Fruit fly (Drosophila melanogaster) whole organism, embryonic: ENCODE data around the gene RpS29.

Experiments used
- Bdp1 ChIP-seq: fragments of 200-800 bp; sonication (Bioruptor generic); optimal IDR thresholded peaks from 3 replicates; lab custom pipeline; 2016; ENCODE audit warnings: missing biosample characterization, missing genetic modification characterization
- CG10321 ChIP-seq: fragments of 200-800 bp; sonication (Bioruptor generic); IDR thresholded peaks from 2 replicates; pipeline ENCODE4 v1.3.6; 2022; ENCODE audit warnings: missing biosample characterization, missing genetic modification characterization
- CG11723 ChIP-seq: fragments of 200-800 bp; sonication (Bioruptor generic); optimal IDR thresholded peaks from 2 replicates; lab custom pipeline; 2017; ENCODE audit warnings: missing biosample characterization, mild to moderate bottlenecking, missing genetic modification characterization
- CG1602 ChIP-seq: fragments of 200-800 bp; sonication (Bioruptor generic); optimal IDR thresholded peaks from 3 replicates; lab custom pipeline; 2016; ENCODE audit warnings: missing biosample characterization, missing genetic modification characterization
- CG17568 ChIP-seq: fragments of 200-800 bp; sonication (Bioruptor generic); optimal IDR thresholded peaks from 2 replicates; lab custom pipeline; 2018; ENCODE audit warnings: missing biosample characterization, mild to moderate bottlenecking, missing genetic modification characterization, moderate library complexity
- CG18764 ChIP-seq: fragments of 200-800 bp; sonication (Bioruptor generic); optimal IDR thresholded peaks from 3 replicates; lab custom pipeline; 2016; ENCODE audit warnings: missing biosample characterization, missing genetic modification characterization
- CG32767 ChIP-seq: fragments of 200-800 bp; sonication (Bioruptor generic); IDR thresholded peaks from 2 replicates; pipeline ENCODE4 v1.3.6; 2022; ENCODE audit warnings: missing biosample characterization, missing genetic modification characterization
- CG3281 ChIP-seq: fragments of 200-800 bp; sonication (Bioruptor generic); optimal IDR thresholded peaks from 3 replicates; lab custom pipeline; 2017; ENCODE audit warnings: missing biosample characterization, mild to moderate bottlenecking, missing genetic modification characterization
- CG3407 ChIP-seq: fragments of 200-800 bp; sonication (Bioruptor generic); optimal IDR thresholded peaks from 2 replicates; lab custom pipeline; 2018; ENCODE audit warnings: missing biosample characterization, mild to moderate bottlenecking, missing genetic modification characterization
- CG42726 ChIP-seq: fragments of 200-800 bp; sonication (Bioruptor generic); IDR thresholded peaks from 2 replicates; pipeline ENCODE4 v1.3.6; 2022; ENCODE audit warnings: missing biosample characterization, missing genetic modification characterization; ENCODE audit not compliant: partially characterized antibody
- CG43689 ChIP-seq: fragments of 200-800 bp; sonication (Bioruptor generic); IDR thresholded peaks from 2 replicates; pipeline ENCODE4 v1.3.6; 2022; ENCODE audit warnings: missing biosample characterization, missing genetic modification characterization
- CG4424 ChIP-seq: fragments of 200-800 bp; sonication (Bioruptor generic); optimal IDR thresholded peaks from 3 replicates; lab custom pipeline; 2016; ENCODE audit warnings: missing biosample characterization, missing genetic modification characterization
- CG5245 ChIP-seq: fragments of 200-800 bp; sonication (Bioruptor generic); optimal IDR thresholded peaks from 3 replicates; lab custom pipeline; 2016; ENCODE audit warnings: missing biosample characterization, missing genetic modification characterization
- CG7271 ChIP-seq: fragments of 200-800 bp; sonication (Bioruptor generic); optimal IDR thresholded peaks from 2 replicates; lab custom pipeline; 2018; ENCODE audit warnings: missing biosample characterization, mild to moderate bottlenecking, missing genetic modification characterization, moderate library complexity
- CG7839 ChIP-seq: fragments of 200-800 bp; sonication (Bioruptor generic); optimal IDR thresholded peaks from 3 replicates; lab custom pipeline; 2018; ENCODE audit warnings: missing biosample characterization, mild to moderate bottlenecking, missing genetic modification characterization, moderate library complexity
- CG8359 ChIP-seq: fragments of 200-800 bp; sonication (Bioruptor generic); optimal IDR thresholded peaks from 2 replicates; lab custom pipeline; 2017; ENCODE audit warnings: missing biosample characterization, mild to moderate bottlenecking, missing genetic modification characterization, borderline replicate concordance
- CG9215 ChIP-seq: fragments of 200-800 bp; sonication (Bioruptor generic); IDR thresholded peaks from 2 replicates; pipeline ENCODE4 v1.3.6; 2022; ENCODE audit warnings: missing biosample characterization, missing genetic modification characterization
- CG9609 ChIP-seq: fragments of 200-800 bp; sonication (Bioruptor generic); optimal IDR thresholded peaks from 3 replicates; lab custom pipeline; 2016; ENCODE audit warnings: missing biosample characterization, missing genetic modification characterization
- CG9817 ChIP-seq: fragments of 200-800 bp; sonication (Bioruptor generic); optimal IDR thresholded peaks from 2 replicates; lab custom pipeline; 2018; ENCODE audit warnings: missing biosample characterization, mild to moderate bottlenecking, missing genetic modification characterization, moderate library complexity
- CTCF ChIP-seq: fragments of 200-800 bp; sonication (Bioruptor generic); optimal IDR thresholded peaks from 2 replicates; lab custom pipeline; 2017; ENCODE audit warnings: missing biosample characterization, mild to moderate bottlenecking, missing genetic modification characterization, moderate library complexity
- D19B ChIP-seq: fragments of 200-800 bp; sonication (Bioruptor generic); optimal IDR thresholded peaks from 2 replicates; lab custom pipeline; 2017; ENCODE audit warnings: missing biosample characterization, mild to moderate bottlenecking, missing genetic modification characterization
- Eip74EF ChIP-seq, 2 experiments: fragments of 200-800 bp in 1 of 2; fragments of >200 bp in 1 of 2; sonication (Bioruptor generic) in 1 of 2; optimal IDR thresholded peaks; 2 replicates each; lab custom pipeline; 2017 to 2019; ENCODE audit warnings: missing biosample characterization in 2 of 2, missing genetic modification characterization in 2 of 2, mild to moderate bottlenecking in 1 of 2, moderate library complexity in 1 of 2
- Fer2 ChIP-seq: fragments of 200-800 bp; sonication (Bioruptor generic); optimal IDR thresholded peaks from 2 replicates; lab custom pipeline; 2018; ENCODE audit warnings: missing biosample characterization, mild to moderate bottlenecking, missing genetic modification characterization, moderate library complexity
- GATAe ChIP-seq: fragments of 200-800 bp; sonication (Bioruptor generic); conservative IDR thresholded peaks from 2 replicates; pipeline ENCODE4 v1.3.6; 2022; ENCODE audit warnings: missing biosample characterization, missing genetic modification characterization
- Gug ChIP-seq: fragments of 200-800 bp; sonication (Bioruptor generic); IDR thresholded peaks from 4 replicates; pipeline ENCODE4 v1.3.6; 2022; ENCODE audit warnings: missing biosample characterization, missing genetic modification characterization
- HLH4C ChIP-seq: fragments of 200-800 bp; sonication (Bioruptor generic); IDR thresholded peaks from 3 replicates; pipeline ENCODE4 v1.3.6; 2022; ENCODE audit warnings: missing biosample characterization, missing genetic modification characterization; ENCODE audit not compliant: partially characterized antibody
- HLH54F ChIP-seq: fragments of 200-800 bp; sonication (Bioruptor generic); optimal IDR thresholded peaks from 3 replicates; lab custom pipeline; 2016; ENCODE audit warnings: missing biosample characterization, missing genetic modification characterization
- HLHmδ ChIP-seq: fragments of 200-800 bp; sonication (Bioruptor generic); optimal IDR thresholded peaks from 2 replicates; lab custom pipeline; 2018; ENCODE audit warnings: missing biosample characterization, mild to moderate bottlenecking, missing genetic modification characterization, moderate library complexity
- PHDP ChIP-seq: fragments of 200-800 bp; sonication (Bioruptor generic); optimal IDR thresholded peaks from 3 replicates; lab custom pipeline; 2018; ENCODE audit warnings: missing biosample characterization, mild to moderate bottlenecking, missing genetic modification characterization, moderate library complexity
- Rx ChIP-seq: fragments of 200-800 bp; sonication (Bioruptor generic); IDR thresholded peaks from 2 replicates; pipeline ENCODE4 v1.3.6; 2022; ENCODE audit warnings: missing biosample characterization, missing genetic modification characterization
- Sox100B ChIP-seq: fragments of 200-800 bp; sonication (Bioruptor generic); optimal IDR thresholded peaks from 3 replicates; lab custom pipeline; 2018; ENCODE audit warnings: missing biosample characterization, mild to moderate bottlenecking, missing genetic modification characterization
- Sox102F ChIP-seq: fragments of 200-800 bp; sonication (Bioruptor generic); optimal IDR thresholded peaks from 2 replicates; lab custom pipeline; 2018; ENCODE audit warnings: missing biosample characterization, mild to moderate bottlenecking, missing genetic modification characterization, moderate library complexity
- Taf1 ChIP-seq: fragments of 200-800 bp; sonication (Bioruptor generic); IDR thresholded peaks from 2 replicates; pipeline ENCODE4 v1.3.6; 2022; ENCODE audit warnings: missing biosample characterization, missing genetic modification characterization
- ap ChIP-seq: fragments of 200-800 bp; sonication (Bioruptor generic); IDR thresholded peaks from 2 replicates; pipeline ENCODE4 v1.3.6; 2022; ENCODE audit warnings: missing biosample characterization, missing genetic modification characterization
- chn ChIP-seq: fragments of 200-800 bp; sonication (Bioruptor generic); optimal IDR thresholded peaks from 2 replicates; lab custom pipeline; 2016; ENCODE audit warnings: missing biosample characterization, missing genetic modification characterization
- crol ChIP-seq: fragments of 200-800 bp; sonication (Bioruptor generic); IDR thresholded peaks from 2 replicates; pipeline ENCODE4 v1.3.6; 2022; ENCODE audit warnings: missing biosample characterization, missing genetic modification characterization
- dmrt99B ChIP-seq: fragments of 200-800 bp; sonication (Bioruptor generic); optimal IDR thresholded peaks from 2 replicates; lab custom pipeline; 2018; ENCODE audit warnings: missing biosample characterization, mild to moderate bottlenecking, missing genetic modification characterization, moderate library complexity
- gcm2 ChIP-seq: fragments of 200-800 bp; sonication (Bioruptor generic); optimal IDR thresholded peaks from 2 replicates; lab custom pipeline; 2016; ENCODE audit warnings: missing biosample characterization, missing genetic modification characterization
- gfzf ChIP-seq: fragments of 200-800 bp; sonication (Bioruptor generic); optimal IDR thresholded peaks from 2 replicates; lab custom pipeline; 2016; ENCODE audit warnings: missing biosample characterization, mild to moderate bottlenecking, missing genetic modification characterization, moderate library complexity
- hkb ChIP-seq, 2 experiments: fragments of 200-800 bp in 1 of 2; fragments of >200 bp in 1 of 2; sonication (Bioruptor generic) in 1 of 2; IDR thresholded peaks in 1 of 2; optimal IDR thresholded peaks in 1 of 2; 2 replicates each; pipeline versions ENCODE4 v1.3.6 to Lab custom; 2017 to 2022; ENCODE audit warnings: missing biosample characterization in 1 of 2, missing genetic modification characterization in 1 of 2
- knrl ChIP-seq: fragments of 200-800 bp; sonication (Bioruptor generic); IDR thresholded peaks from 3 replicates; pipeline ENCODE4 v1.3.6; 2022; ENCODE audit warnings: missing biosample characterization, missing genetic modification characterization; ENCODE audit not compliant: partially characterized antibody
- ro ChIP-seq: fragments of 200-800 bp; sonication (Bioruptor generic); IDR thresholded peaks from 2 replicates; pipeline ENCODE4 v1.3.6; 2022; ENCODE audit warnings: missing biosample characterization, missing genetic modification characterization
- schlank ChIP-seq: fragments of 200-800 bp; sonication (Bioruptor generic); optimal IDR thresholded peaks from 2 replicates; lab custom pipeline; 2018; ENCODE audit warnings: missing biosample characterization, mild to moderate bottlenecking, missing genetic modification characterization
- sd ChIP-seq: fragments of 200-800 bp; sonication (Bioruptor generic); optimal IDR thresholded peaks from 3 replicates; lab custom pipeline; 2018; ENCODE audit warnings: missing biosample characterization, mild to moderate bottlenecking, missing genetic modification characterization, moderate library complexity
- ssp ChIP-seq: fragments of 200-800 bp; sonication (Bioruptor generic); IDR thresholded peaks from 2 replicates; pipeline ENCODE4 v1.3.6; 2022; ENCODE audit warnings: missing biosample characterization, missing genetic modification characterization
- tgo ChIP-seq: fragments of 200-800 bp; sonication (Bioruptor generic); IDR thresholded peaks from 3 replicates; pipeline ENCODE4 v1.3.6; 2022; ENCODE audit warnings: missing biosample characterization, missing genetic modification characterization
- ttk ChIP-seq: fragments of 200-800 bp; sonication (Bioruptor generic); IDR thresholded peaks from 2 replicates; pipeline ENCODE4 v2.1.2; 2022; ENCODE audit warnings: missing biosample characterization, missing genetic modification characterization
- twi ChIP-seq: fragments of 200-800 bp; optimal IDR thresholded peaks from 2 replicates; lab custom pipeline; 2019; ENCODE audit warnings: missing biosample characterization, mild to moderate bottlenecking, missing genetic modification characterization, moderate library complexity
- unc-4 ChIP-seq: fragments of 200-800 bp; sonication (Bioruptor generic); IDR thresholded peaks from 2 replicates; pipeline ENCODE4 v1.3.6; 2022; ENCODE audit warnings: missing biosample characterization, missing genetic modification characterization; ENCODE audit not compliant: partially characterized antibody

Gene RpS29

DNA sequence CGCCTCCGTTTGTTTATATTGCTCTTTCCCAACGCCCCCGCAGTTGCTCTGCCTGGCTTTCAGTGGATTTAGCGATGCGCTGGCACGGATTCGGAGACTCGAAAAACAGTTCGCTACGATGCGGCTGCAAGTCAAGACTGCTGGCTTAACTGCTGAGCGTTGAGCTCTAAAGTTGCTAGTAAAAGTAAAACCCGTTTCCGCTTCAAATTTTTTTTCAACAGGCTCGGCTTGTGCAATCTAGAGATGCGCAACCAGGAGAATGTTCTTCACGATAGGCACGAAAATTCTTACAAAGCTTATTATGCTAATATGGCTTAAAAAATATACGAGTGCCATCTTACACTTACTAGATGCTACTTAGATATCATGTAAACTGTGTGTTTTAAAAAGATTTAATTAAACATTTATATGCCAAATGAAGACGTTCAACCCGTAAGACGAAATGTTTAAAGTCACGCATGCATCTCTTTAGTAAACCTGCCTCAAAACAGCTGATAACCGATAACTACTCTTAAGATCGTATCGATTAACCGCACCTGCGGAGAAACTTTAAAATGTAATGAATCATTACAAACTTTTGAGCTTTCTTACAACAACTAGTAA, 30.5 kb upstream of the RpS29 start, which contains the start of gene CG12948 (continued):
- TF ChIP-seq PHDP (tag; lab: Kevin White, UChicago) = peak; percentile 64
- TF ChIP-seq CG7271 = peak; percentile 5
- peak; percentile 54 for TF ChIP-seq CG4424 (GFP tag; lab: Kevin White, UChicago)
- TF ChIP-seq CG43689 (GFP tag; lab: Robert Waterston, UW) = no peak
- 0 out of 2 replicates have a peak, but pooled peaks have one; percentile 44 for TF ChIP-seq CG9215 (GFP tag; lab: Robert Waterston, UW)
- TF ChIP-seq ssp (GFP tag; lab: Robert Waterston, UW) = no peak
- TF ChIP-seq ttk (GFP tag; lab: Robert Waterston, UW) = no peak
- no peak for TF ChIP-seq hkb (optimal IDR thresholded peaks at IDR 0.05; lab: Kevin White, UChicago)
- TF ChIP-seq hkb (GFP tag; IDR thresholded peaks at IDR 0.05; lab: Robert Waterston, UW) = no peak
- no peak for TF ChIP-seq gfzf (GFP tag; lab: Kevin White, UChicago)
- TF ChIP-seq tgo (GFP tag; lab: Robert Waterston, UW) = 0 out of 3 replicates have a peak, but pooled peaks have one; percentile 40
- TF ChIP-seq HLHmδ (GFP tag; lab: Kevin White, UChicago) = no peak
- no peak for TF ChIP-seq CG8359 (GFP tag; lab: Kevin White, UChicago)
- TF ChIP-seq CG9817 = peak; percentile 54
- TF ChIP-seq HLH54F (GFP tag; lab: Kevin White, UChicago) = peak; percentile 53
- TF ChIP-seq GATAe (GFP tag; lab: Robert Waterston, UW) = no peak
- TF ChIP-seq CG17568 = no peak
- TF ChIP-seq CG42726 (GFP tag; lab: Robert Waterston, UW) = 0 out of 2 replicates have a peak, but pooled peaks have one; percentile 19
- TF ChIP-seq Sox100B (GFP tag; lab: Kevin White, UChicago) = no peak
- TF ChIP-seq CTCF (GFP tag; lab: Kevin White, UChicago) = no peak
- TF ChIP-seq HLH4C = peak; percentile 79
- no peak for TF ChIP-seq ap (GFP tag; lab: Robert Waterston, UW)
- peak; percentile 55 for TF ChIP-seq Fer2 (tag; lab: Kevin White, UChicago)
- TF ChIP-seq CG32767 (GFP tag; lab: Robert Waterston, UW) = no peak
- no peak for TF ChIP-seq CG11723
- TF ChIP-seq Gug (GFP tag; lab: Robert Waterston, UW) = peak; percentile 6; the same call in 1 of the 4 replicates
- TF ChIP-seq Rx = no peak
- peak; percentile 87; the same call in 2 of the 3 replicates for TF ChIP-seq knrl (GFP tag; lab: Robert Waterston, UW)
- no peak for TF ChIP-seq D19B (GFP tag; lab: Kevin White, UChicago)
- TF ChIP-seq crol (GFP tag; lab: Robert Waterston, UW) = no peak
- no peak for TF ChIP-seq ro (GFP tag; lab: Robert Waterston, UW)
- peak; percentile 21 for TF ChIP-seq chn
- peak; percentile 25 for TF ChIP-seq CG5245
- peak; percentile 94 for TF ChIP-seq unc-4 (GFP tag; lab: Robert Waterston, UW)
- TF ChIP-seq CG3281 = peak; percentile 71
- no peak for TF ChIP-seq gcm2 (GFP tag; lab: Kevin White, UChicago)
- no peak for TF ChIP-seq Eip74EF (GFP tag; optimal IDR thresholded peaks at IDR 0.05; lab: Kevin White, UChicago)
- no peak for TF ChIP-seq dmrt99B (tag; lab: Kevin White, UChicago)
- TF ChIP-seq Bdp1 (GFP tag; lab: Kevin White, UChicago) = peak; percentile 23
- peak; percentile 32 for TF ChIP-seq CG1602
- TF ChIP-seq twi (tag; lab: Kevin White, UChicago) = peak; percentile 16
- TF ChIP-seq CG3407 (GFP tag; lab: Kevin White, UChicago) = no peak
- no peak for TF ChIP-seq sd
- TF ChIP-seq Taf1 = 0 out of 2 replicates have a peak, but pooled peaks have one; percentile 15
- no peak for TF ChIP-seq CG10321
- TF ChIP-seq CG7839 (tag; lab: Kevin White, UChicago) = no peak
- peak; percentile 56 for TF ChIP-seq schlank
- TF ChIP-seq CG9609 (GFP tag; lab: Kevin White, UChicago) = peak; percentile 18
- no peak for TF ChIP-seq Sox102F (GFP tag; lab: Kevin White, UChicago)
- no peak for TF ChIP-seq CG18764 (GFP tag; lab: Kevin White, UChicago)
